Fruit fly (Drosophila melanogaster) whole organism, embryonic: ENCODE data around the gene CG3603.

Experiments used
- B-H1 ChIP-seq: fragments of 200-800 bp; sonication (Bioruptor generic); IDR thresholded peaks from 3 replicates; pipeline ENCODE4 v1.3.6; 2022; ENCODE audit warnings: missing biosample characterization, missing genetic modification characterization
- CG10321 ChIP-seq: fragments of 200-800 bp; sonication (Bioruptor generic); IDR thresholded peaks from 2 replicates; pipeline ENCODE4 v1.3.6; 2022; ENCODE audit warnings: missing biosample characterization, missing genetic modification characterization
- CG10462 ChIP-seq: fragments of 200-800 bp; sonication (Bioruptor generic); optimal IDR thresholded peaks from 2 replicates; lab custom pipeline; 2016; ENCODE audit warnings: missing biosample characterization, missing genetic modification characterization
- CG10654 ChIP-seq: fragments of 200-800 bp; sonication (Bioruptor generic); optimal IDR thresholded peaks from 2 replicates; lab custom pipeline; 2016; ENCODE audit warnings: missing biosample characterization, missing genetic modification characterization
- CG12299 ChIP-seq: fragments of 200-800 bp; sonication (Bioruptor generic); optimal IDR thresholded peaks from 2 replicates; lab custom pipeline; 2018; ENCODE audit warnings: missing biosample characterization, mild to moderate bottlenecking, missing genetic modification characterization
- CG13775 ChIP-seq: fragments of 200-800 bp; sonication (Bioruptor generic); optimal IDR thresholded peaks from 3 replicates; lab custom pipeline; 2017; ENCODE audit warnings: missing biosample characterization, mild to moderate bottlenecking, missing genetic modification characterization
- CG15601 ChIP-seq: fragments of 200-800 bp; sonication (Bioruptor generic); optimal IDR thresholded peaks from 3 replicates; lab custom pipeline; 2019; ENCODE audit warnings: missing biosample characterization, mild to moderate bottlenecking, missing genetic modification characterization, moderate library complexity
- CG2678 ChIP-seq: fragments of 200-800 bp; sonication (Bioruptor generic); optimal IDR thresholded peaks from 3 replicates; lab custom pipeline; 2019; ENCODE audit warnings: missing biosample characterization, mild to moderate bottlenecking, missing genetic modification characterization, moderate library complexity
- CG2889 ChIP-seq: fragments of 200-800 bp; sonication (Bioruptor generic); IDR thresholded peaks from 3 replicates; pipeline ENCODE4 v1.3.6; 2022; ENCODE audit warnings: missing biosample characterization, missing genetic modification characterization
- CG31388 ChIP-seq: fragments of 200-800 bp; sonication (Bioruptor generic); optimal IDR thresholded peaks from 2 replicates; lab custom pipeline; 2016; ENCODE audit warnings: missing biosample characterization, missing genetic modification characterization
- CG32532 ChIP-seq: fragments of 200-800 bp; sonication (Bioruptor generic); IDR thresholded peaks from 2 replicates; pipeline ENCODE4 v1.3.6; 2022; ENCODE audit warnings: missing biosample characterization, missing genetic modification characterization
- CG3726 ChIP-seq: fragments of 200-800 bp; sonication (Bioruptor generic); IDR thresholded peaks from 3 replicates; pipeline ENCODE4, ENCODE4 v1.3.6; 2022; ENCODE audit warnings: missing biosample characterization, missing genetic modification characterization
- CG3838 ChIP-seq: fragments of 200-800 bp; sonication (Bioruptor generic); optimal IDR thresholded peaks from 3 replicates; lab custom pipeline; 2016; ENCODE audit warnings: missing biosample characterization, missing genetic modification characterization
- CG3995 ChIP-seq: fragments of 200-800 bp; sonication (Bioruptor generic); optimal IDR thresholded peaks from 3 replicates; lab custom pipeline; 2016; ENCODE audit warnings: missing biosample characterization, missing genetic modification characterization
- CG6254 ChIP-seq: fragments of 200-800 bp; sonication (Bioruptor generic); optimal IDR thresholded peaks from 3 replicates; lab custom pipeline; 2017; ENCODE audit warnings: mild to moderate bottlenecking, missing biosample characterization, missing genetic modification reagents, missing genetic modification characterization
- CG6791 ChIP-seq: fragments of 200-800 bp; sonication (Bioruptor generic); IDR thresholded peaks from 3 replicates; pipeline ENCODE4 v1.3.6; 2022; ENCODE audit warnings: missing biosample characterization, missing genetic modification characterization; ENCODE audit not compliant: partially characterized antibody
- CG7271 ChIP-seq: fragments of 200-800 bp; sonication (Bioruptor generic); optimal IDR thresholded peaks from 2 replicates; lab custom pipeline; 2018; ENCODE audit warnings: missing biosample characterization, mild to moderate bottlenecking, missing genetic modification characterization, moderate library complexity
- CG8944 ChIP-seq: fragments of 200-800 bp; sonication (Bioruptor generic); optimal IDR thresholded peaks from 3 replicates; lab custom pipeline; 2016; ENCODE audit warnings: missing biosample characterization, missing genetic modification characterization
- CG9797 ChIP-seq: fragments of 200-800 bp; sonication (Bioruptor generic); optimal IDR thresholded peaks from 3 replicates; lab custom pipeline; 2018; ENCODE audit warnings: missing biosample characterization, mild to moderate bottlenecking, missing genetic modification characterization
- CG9876 ChIP-seq: fragments of 200-800 bp; sonication (Bioruptor generic); optimal IDR thresholded peaks from 2 replicates; lab custom pipeline; 2016; ENCODE audit warnings: missing biosample characterization, missing genetic modification characterization
- CoRest ChIP-seq: fragments of 200-800 bp; sonication (Bioruptor generic); optimal IDR thresholded peaks from 3 replicates; lab custom pipeline; 2018; ENCODE audit warnings: missing biosample characterization, mild to moderate bottlenecking, missing genetic modification characterization, moderate library complexity
- HmgD ChIP-seq: fragments of 200-800 bp; sonication (Bioruptor generic); optimal IDR thresholded peaks from 3 replicates; lab custom pipeline; 2016; ENCODE audit warnings: missing biosample characterization, missing genetic modification characterization
- Hmr ChIP-seq: fragments of 200-800 bp; sonication (Bioruptor generic); optimal IDR thresholded peaks from 3 replicates; lab custom pipeline; 2017; ENCODE audit warnings: mild to moderate bottlenecking, missing biosample characterization, missing genetic modification reagents, missing genetic modification characterization
- Hsf ChIP-seq: fragments of 200-800 bp; sonication (Bioruptor generic); optimal IDR thresholded peaks from 3 replicates; lab custom pipeline; 2016; ENCODE audit warnings: missing biosample characterization, missing genetic modification characterization
- Mes4 ChIP-seq: fragments of 200-800 bp; sonication (Bioruptor generic); optimal IDR thresholded peaks from 2 replicates; lab custom pipeline; 2016; ENCODE audit warnings: missing biosample characterization, missing genetic modification characterization
- NK7.1 ChIP-seq: fragments of 200-800 bp; sonication (Bioruptor generic); optimal IDR thresholded peaks from 3 replicates; lab custom pipeline; 2016; ENCODE audit warnings: missing biosample characterization, missing genetic modification characterization
- Opbp ChIP-seq: fragments of 200-800 bp; sonication (Bioruptor generic); IDR thresholded peaks from 3 replicates; pipeline ENCODE4 v1.3.6; 2022; ENCODE audit warnings: missing biosample characterization, missing genetic modification characterization; ENCODE audit not compliant: partially characterized antibody
- Rfx ChIP-seq: fragments of 200-800 bp; sonication (Bioruptor generic); IDR thresholded peaks from 2 replicates; pipeline ENCODE4 v1.3.6; 2022; ENCODE audit warnings: missing biosample characterization, missing genetic modification characterization
- Sox102F ChIP-seq: fragments of 200-800 bp; sonication (Bioruptor generic); optimal IDR thresholded peaks from 2 replicates; lab custom pipeline; 2018; ENCODE audit warnings: missing biosample characterization, mild to moderate bottlenecking, missing genetic modification characterization, moderate library complexity
- Trl ChIP-seq, 3 experiments: fragments of >200 bp in 2 of 3; fragments of 200-800 bp in 1 of 3; sonication (Bioruptor generic) in 1 of 3; optimal IDR thresholded peaks; 2 replicates in 1 of 3; 3 replicates in 2 of 3; lab custom pipeline; 2016 to 2017; ENCODE audit warnings: missing biosample characterization in 1 of 3, missing genetic modification characterization in 1 of 3
- al ChIP-seq: fragments of 200-800 bp; sonication (Bioruptor generic); IDR thresholded peaks from 2 replicates; pipeline ENCODE4 v1.3.6; 2022; ENCODE audit warnings: missing biosample characterization, missing genetic modification characterization
- ase ChIP-seq: fragments of 200-800 bp; sonication (Bioruptor generic); IDR thresholded peaks from 3 replicates; pipeline ENCODE4 v1.3.6; 2022; ENCODE audit warnings: missing biosample characterization, missing genetic modification characterization
- cas ChIP-seq: fragments of 200-800 bp; sonication (Bioruptor generic); IDR thresholded peaks from 2 replicates; pipeline ENCODE4 v1.3.6; 2022; ENCODE audit warnings: missing biosample characterization, missing genetic modification characterization
- caup ChIP-seq: fragments of 200-800 bp; sonication (Bioruptor generic); optimal IDR thresholded peaks from 3 replicates; lab custom pipeline; 2017; ENCODE audit warnings: missing biosample characterization, mild to moderate bottlenecking, missing genetic modification characterization, moderate library complexity; ENCODE audit not compliant: severe bottlenecking
- ems ChIP-seq: fragments of 200-800 bp; sonication (Bioruptor generic); optimal IDR thresholded peaks from 3 replicates; lab custom pipeline; 2016; ENCODE audit warnings: missing biosample characterization, missing genetic modification characterization
- fru ChIP-seq: fragments of >200 bp; optimal IDR thresholded peaks from 2 replicates; lab custom pipeline; 2017
- hbn ChIP-seq: fragments of 200-800 bp; sonication (Bioruptor generic); IDR thresholded peaks from 2 replicates; pipeline ENCODE4 v1.3.6; 2022; ENCODE audit warnings: missing biosample characterization, missing genetic modification characterization; ENCODE audit not compliant: partially characterized antibody
- jigr1 ChIP-seq: fragments of 200-800 bp; sonication (Bioruptor generic); IDR thresholded peaks from 3 replicates; pipeline ENCODE4 v1.3.6; 2022; ENCODE audit warnings: missing biosample characterization, missing genetic modification characterization
- ken ChIP-seq: fragments of 200-800 bp; sonication (Bioruptor generic); IDR thresholded peaks from 3 replicates; pipeline ENCODE4 v1.3.6; 2022; ENCODE audit warnings: missing biosample characterization, missing genetic modification characterization
- lab ChIP-seq: fragments of 200-800 bp; sonication (Bioruptor generic); optimal IDR thresholded peaks from 3 replicates; lab custom pipeline; 2017; ENCODE audit warnings: missing biosample characterization, missing genetic modification characterization, mild to moderate bottlenecking, moderate library complexity, missing genetic modification reagents
- lbe ChIP-seq: fragments of 200-800 bp; sonication (Bioruptor generic); optimal IDR thresholded peaks from 2 replicates; lab custom pipeline; 2016; ENCODE audit warnings: missing biosample characterization, mild to moderate bottlenecking, missing genetic modification characterization
- pros ChIP-seq: fragments of 200-800 bp; sonication (Bioruptor generic); optimal IDR thresholded peaks from 3 replicates; lab custom pipeline; 2019; ENCODE audit warnings: missing biosample characterization, mild to moderate bottlenecking, missing genetic modification characterization, moderate library complexity
- psq ChIP-seq: fragments of 200-800 bp; sonication (Bioruptor generic); optimal IDR thresholded peaks from 2 replicates; lab custom pipeline; 2017; ENCODE audit warnings: missing biosample characterization, missing genetic modification characterization
- pum ChIP-seq: fragments of 200-800 bp; sonication (Bioruptor generic); optimal IDR thresholded peaks from 2 replicates; lab custom pipeline; 2016; ENCODE audit warnings: missing biosample characterization, missing genetic modification characterization
- sc ChIP-seq, 3 experiments: fragments of >200 bp in 2 of 3; fragments of 200-800 bp in 1 of 3; sonication (Bioruptor generic) in 1 of 3; optimal IDR thresholded peaks; 2 replicates in 2 of 3; 3 replicates in 1 of 3; lab custom pipeline; 2017; ENCODE audit warnings: mild to moderate bottlenecking in 1 of 3, missing biosample characterization in 1 of 3, missing genetic modification characterization in 1 of 3, missing genetic modification reagents in 1 of 3
- sens-2 ChIP-seq: fragments of 200-800 bp; sonication (Bioruptor generic); IDR thresholded peaks from 2 replicates; pipeline ENCODE4 v1.3.6; 2022; ENCODE audit warnings: missing biosample characterization, missing genetic modification characterization
- slp2 ChIP-seq: fragments of 200-800 bp; sonication (Bioruptor generic); optimal IDR thresholded peaks from 2 replicates; lab custom pipeline; 2016; ENCODE audit warnings: missing biosample characterization, missing genetic modification characterization
- sqz ChIP-seq: fragments of 200-800 bp; sonication (Bioruptor generic); optimal IDR thresholded peaks from 3 replicates; lab custom pipeline; 2018; ENCODE audit warnings: missing biosample characterization, mild to moderate bottlenecking, missing genetic modification characterization
- ttk ChIP-seq: fragments of 200-800 bp; sonication (Bioruptor generic); IDR thresholded peaks from 2 replicates; pipeline ENCODE4 v2.1.2; 2022; ENCODE audit warnings: missing biosample characterization, missing genetic modification characterization
- wdn ChIP-seq: fragments of 200-800 bp; sonication (Bioruptor generic); IDR thresholded peaks from 2 replicates; pipeline ENCODE4 v1.3.6; 2022; ENCODE audit warnings: missing biosample characterization, missing genetic modification characterization
- z ChIP-seq: fragments of 200-800 bp; sonication (Bioruptor generic); IDR thresholded peaks from 3 replicates; pipeline ENCODE4 v1.3.6; 2022; ENCODE audit warnings: missing biosample characterization, missing genetic modification characterization

CG3603 gene

dm6 chrX:2919742-2920141, 28.1 kb upstream of the CG3603 start, which contains the start of gene CG3588 (continued):
- TF ChIP-seq CG10654 (GFP tag; lab: Kevin White, UChicago) (peak; percentile 59), CG12299 (tag; lab: Kevin White, UChicago) (no peak), z (GFP tag; lab: Robert Waterston, UW) (no peak), CG8944 (GFP tag; lab: Kevin White, UChicago) (peak; percentile 50), lab (GFP tag; lab: Kevin White, UChicago) (peak; percentile 83), CG13775 (peak; percentile 50), hbn (GFP tag; lab: Robert Waterston, UW) (no peak), CG2889 (GFP tag; lab: Robert Waterston, UW) (peak; percentile 50; the same call in 1 of the 3 replicates), CG3838 (GFP tag; lab: Kevin White, UChicago) (peak; percentile 21), Trl (optimal IDR thresholded peaks at IDR 0.05; lab: Kevin White, UChicago) (no peak), Trl (GFP tag; optimal IDR thresholded peaks at IDR 0.05; lab: Kevin White, UChicago) (no peak), pros (GFP tag; lab: Kevin White, UChicago) (no peak), ttk (GFP tag; lab: Robert Waterston, UW) (peak; percentile 50), CG32532 (GFP tag; lab: Robert Waterston, UW) (peak; percentile 92), CG7271 (tag; lab: Kevin White, UChicago) (no peak), CG6254 (GFP tag; lab: Kevin White, UChicago) (no peak), cas (GFP tag; lab: Robert Waterston, UW) (peak; percentile 81), B-H1 (GFP tag; lab: Robert Waterston, UW) (peak; percentile 57), NK7.1 (GFP tag; lab: Kevin White, UChicago) (peak; percentile 42), sens-2 (GFP tag; lab: Robert Waterston, UW) (no peak), ase (GFP tag; lab: Robert Waterston, UW) (peak; percentile 62; the same call in 2 of the 3 replicates), HmgD (GFP tag; lab: Kevin White, UChicago) (no peak), Hmr (GFP tag; lab: Kevin White, UChicago) (peak; percentile 71), Rfx (GFP tag; lab: Robert Waterston, UW) (peak; percentile 94), CG10462 (GFP tag; lab: Kevin White, UChicago) (peak; percentile 23), Hsf (GFP tag; lab: Kevin White, UChicago) (peak; percentile 77), CG31388 (no peak), Opbp (GFP tag; lab: Robert Waterston, UW) (no peak), pum (GFP tag; lab: Kevin White, UChicago) (no peak), CG9797 (GFP tag; lab: Kevin White, UChicago) (no peak), Mes4 (GFP tag; lab: Kevin White, UChicago) (no peak), Sox102F (GFP tag; lab: Kevin White, UChicago) (peak; percentile 60), ken (GFP tag; lab: Robert Waterston, UW) (peak; percentile 68; the same call in 2 of the 3 replicates), lbe (peak; percentile 7), sc (optimal IDR thresholded peaks at IDR 0.05; lab: Kevin White, UChicago) (no peak), sc (GFP tag; optimal IDR thresholded peaks at IDR 0.05; lab: Kevin White, UChicago) (no peak), slp2 (GFP tag; lab: Kevin White, UChicago) (peak; percentile 55), CG15601 (tag; lab: Kevin White, UChicago) (peak; percentile 7), al (peak; percentile 89), fru (lab: Kevin White, UChicago) (no peak), CG3995 (GFP tag; lab: Kevin White, UChicago) (peak; percentile 5), ems (GFP tag; lab: Kevin White, UChicago) (peak; percentile 67), wdn (GFP tag; lab: Robert Waterston, UW) (peak; percentile 70), caup (GFP tag; lab: Kevin White, UChicago) (peak; percentile 77), CG2678 (tag; lab: Kevin White, UChicago) (peak; percentile 84), CG6791 (GFP tag; lab: Robert Waterston, UW) (no peak), CG3726 (GFP tag; lab: Robert Waterston, UW) (no peak), psq (GFP tag; lab: Kevin White, UChicago) (no peak), jigr1 (no peak), CG9876 (GFP tag; lab: Kevin White, UChicago) (peak; percentile 30), CoRest (tag; lab: Kevin White, UChicago) (peak; percentile 73), sqz (GFP tag; lab: Kevin White, UChicago) (peak; percentile 70), CG10321 (GFP tag; lab: Robert Waterston, UW) (no peak)
